Worm (Caenorhabditis elegans): ENCODE measurements around the gene fln-2.
"Not testable (repeated sequence)": the region's sequence is repeated elsewhere in the genome, so short reads cannot be mapped to it uniquely, and the experiment has no call there.

- TF ChIP-seq T26A5.8 (tag; optimal IDR thresholded peaks at IDR 0.05); pha-4 (tag; optimal IDR thresholded peaks at IDR 0.05); snpc-4 (GFP tag; optimal IDR thresholded peaks at IDR 0.05); snpc-4 (tag; optimal IDR thresholded peaks at IDR 0.05); tlf-1 (GFP tag; optimal IDR thresholded peaks at IDR 0.05); somi-1 (GFP tag; optimal IDR thresholded peaks at IDR 0.05); F49E8.2 (tag; optimal IDR thresholded peaks at IDR 0.05; ENCODE audit: insufficient read depth); C17E4.6 (GFP tag; IDR thresholded peaks at IDR 0.05); F37B4.10 (GFP tag; IDR thresholded peaks at IDR 0.05); attf-5 (GFP tag; optimal IDR thresholded peaks at IDR 0.05); nfyb-1 (GFP tag; IDR thresholded peaks at IDR 0.05); repo-1 (tag; optimal IDR thresholded peaks at IDR 0.05): not testable (repeated sequence)
Observed at ce11 chrX:9460834-9461233, 63.3 kb downstream of the fln-2 start, which contains the start of gene ZK899.5.

All from whole organism, young adult.